Worm (Caenorhabditis elegans): ENCODE measurements around the gene C34C6.9.

DNA sequence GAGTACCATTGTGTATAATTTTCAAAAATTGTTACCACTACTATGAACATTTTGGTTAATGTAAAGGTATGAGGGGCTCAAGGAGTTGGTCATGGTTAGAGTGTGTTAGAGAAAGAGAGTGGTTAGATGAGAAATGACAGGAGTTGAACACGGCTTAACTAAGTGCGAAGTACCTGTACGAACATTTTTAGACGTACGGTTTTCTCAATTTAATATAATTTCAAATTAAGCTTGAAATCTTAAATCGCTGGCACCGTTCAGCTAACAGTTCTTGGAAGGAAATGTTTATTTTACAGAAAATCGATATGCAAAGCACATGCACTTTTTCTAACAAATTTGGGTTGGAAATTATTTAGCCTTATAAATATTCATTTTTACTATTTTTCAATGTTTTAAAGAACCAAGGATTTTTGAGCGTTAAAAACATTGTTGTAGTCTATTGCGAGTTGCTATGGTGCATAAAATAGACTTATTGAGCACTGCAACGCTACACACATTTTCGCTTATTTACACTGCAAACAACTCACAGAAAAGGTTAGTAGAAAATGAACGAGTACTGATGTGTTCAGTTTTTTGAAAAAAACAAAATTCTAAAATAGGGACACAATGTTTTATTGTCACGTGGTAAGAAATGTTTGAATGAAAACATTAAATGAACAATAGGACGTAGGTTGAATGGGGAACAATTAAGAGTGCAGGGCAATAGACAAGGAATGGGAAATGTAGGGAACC, 16.1 kb downstream of the C34C6.9 start, which contains the start of gene sphk-1:
- no peak for TF ChIP-seq ceh-9 (tag; optimal IDR thresholded peaks at IDR 0.05)
- no peak for TF ChIP-seq che-1 (tag; optimal IDR thresholded peaks at IDR 0.05)
- TF ChIP-seq nfya-1 (tag; optimal IDR thresholded peaks at IDR 0.05), result no peak
- no peak for TF ChIP-seq ets-4 (tag; optimal IDR thresholded peaks at IDR 0.05)
- TF ChIP-seq nhr-11 (tag; optimal IDR thresholded peaks at IDR 0.05), result no peak
- no peak for TF ChIP-seq pag-3 (tag; optimal IDR thresholded peaks at IDR 0.05; ENCODE audit: borderline replicate concordance)
- no peak for TF ChIP-seq ama-1 (optimal IDR thresholded peaks at IDR 0.05)
- TF ChIP-seq C38D4.7 (GFP tag; optimal IDR thresholded peaks at IDR 0.05), result no peak
- no peak for TF ChIP-seq pha-4 (tag; optimal IDR thresholded peaks at IDR 0.05)
- no peak for TF ChIP-seq fkh-10 (GFP tag; optimal IDR thresholded peaks at IDR 0.05)
- TF ChIP-seq pqm-1 (tag; optimal IDR thresholded peaks at IDR 0.05), result no peak
- TF ChIP-seq elt-2 (tag; optimal IDR thresholded peaks at IDR 0.05), result no peak

Measured in whole organism, late embryonic.